Worm (Caenorhabditis elegans) whole organism, L4 larva: ENCODE results near the gene gop-3.

ENCODE experiments used
- F26F4.8 ChIP-seq: fragments of 200-800 bp; sonication (Bioruptor generic); conservative IDR thresholded peaks from 2 replicates; pipeline ENCODE4 v1.3.6; 2022; ENCODE audit warnings: missing genetic modification characterization, missing compliant biosample characterization
- F37D6.2 ChIP-seq: sonication (generic microtip); optimal IDR thresholded peaks from 2 replicates; lab custom pipeline; 2016; ENCODE audit warnings: mild to moderate bottlenecking, missing genetic modification characterization, missing compliant biosample characterization
- F49E8.2 ChIP-seq: sonication (generic microtip); optimal IDR thresholded peaks from 2 replicates; lab custom pipeline; 2016; ENCODE audit warnings: missing compliant biosample characterization, mild to moderate bottlenecking, missing genetic modification characterization, borderline replicate concordance
- R02D3.7 ChIP-seq: fragments of 150-350 bp; sonication (generic microtip); optimal IDR thresholded peaks from 3 replicates; lab custom pipeline; 2014; ENCODE audit warnings: missing biosample characterization, missing genetic modification characterization
- Y48G9A.11 ChIP-seq: fragments of 200-800 bp; sonication (Bioruptor generic); IDR thresholded peaks from 2 replicates; pipeline ENCODE4 v1.3.6; 2022; ENCODE audit warnings: missing genetic modification reagents, missing genetic modification characterization, missing compliant biosample characterization
- Y5F2A.4 ChIP-seq: fragments of 200-800 bp; sonication (Bioruptor generic); optimal IDR thresholded peaks from 2 replicates; lab custom pipeline; 2018; ENCODE audit warnings: mild to moderate bottlenecking, missing genetic modification characterization, missing compliant biosample characterization
- ZK337.2 ChIP-seq: fragments of 200-800 bp; sonication (Bioruptor generic); IDR thresholded peaks from 2 replicates; pipeline ENCODE4 v1.3.6; 2022; ENCODE audit warnings: missing genetic modification reagents, missing genetic modification characterization, missing compliant biosample characterization
- ama-1 ChIP-seq: fragments of 150-350 bp; optimal IDR thresholded peaks from 2 replicates; lab custom pipeline; 2014; ENCODE audit warnings: inconsistent platforms, mixed read lengths
- arid-1 ChIP-seq: fragments of 200-800 bp; sonication (Bioruptor generic); conservative IDR thresholded peaks from 2 replicates; pipeline ENCODE4 v1.3.6; 2022; ENCODE audit warnings: missing genetic modification reagents, missing genetic modification characterization, missing compliant biosample characterization
- ceh-20 ChIP-seq: fragments of 200-800 bp; sonication (Bioruptor generic); IDR thresholded peaks from 2 replicates; pipeline ENCODE4 v1.3.6; 2022; ENCODE audit warnings: missing genetic modification reagents, missing genetic modification characterization, missing compliant biosample characterization
- ceh-28 ChIP-seq: fragments of 150-350 bp; optimal IDR thresholded peaks from 2 replicates; lab custom pipeline; 2014; ENCODE audit warnings: missing biosample characterization, missing genetic modification reagents, missing genetic modification characterization
- ceh-32 ChIP-seq: sonication (generic microtip); optimal IDR thresholded peaks from 2 replicates; lab custom pipeline; 2016; ENCODE audit warnings: mild to moderate bottlenecking, missing genetic modification characterization, missing compliant biosample characterization; ENCODE audit not compliant: poor library complexity
- dmd-8 ChIP-seq: fragments of 200-800 bp; sonication (Bioruptor generic); IDR thresholded peaks from 2 replicates; pipeline ENCODE4 v1.3.6; 2022; ENCODE audit warnings: missing genetic modification characterization, missing compliant biosample characterization
- dmd-9 ChIP-seq: fragments of 200-800 bp; sonication (Bioruptor generic); IDR thresholded peaks from 2 replicates; pipeline ENCODE4 v1.3.6; 2022; ENCODE audit warnings: missing genetic modification reagents, missing genetic modification characterization, missing compliant biosample characterization
- dpl-1 ChIP-seq: fragments of 150-350 bp; optimal IDR thresholded peaks from 2 replicates; lab custom pipeline; 2014; ENCODE audit warnings: missing biosample characterization, missing genetic modification reagents, missing genetic modification characterization
- dve-1 ChIP-seq: sonication (generic microtip); optimal IDR thresholded peaks from 2 replicates; lab custom pipeline; 2017; ENCODE audit warnings: antibody characterized with exemption, mild to moderate bottlenecking, missing genetic modification characterization, missing compliant biosample characterization; ENCODE audit not compliant: insufficient read depth
- egl-27 ChIP-seq: sonication (generic microtip); optimal IDR thresholded peaks from 3 replicates; lab custom pipeline; 2017; ENCODE audit warnings: missing biosample characterization, missing genetic modification reagents, missing genetic modification characterization
- fos-1 ChIP-seq: fragments of 150-350 bp; optimal IDR thresholded peaks from 2 replicates; lab custom pipeline; 2014; ENCODE audit warnings: missing biosample characterization, missing genetic modification characterization
- hif-1 ChIP-seq, 2 experiments: sonication (generic microtip); optimal IDR thresholded peaks; 2 replicates each; lab custom pipeline; 2016 to 2017; ENCODE audit warnings: missing compliant biosample characterization in 2 of 2, missing genetic modification characterization in 2 of 2, missing genetic modification reagents in 2 of 2, missing genotype in 2 of 2, mild to moderate bottlenecking in 1 of 2
- hlh-30 ChIP-seq: sonication (generic microtip); optimal IDR thresholded peaks from 2 replicates; lab custom pipeline; 2017; ENCODE audit warnings: antibody characterized with exemption, mild to moderate bottlenecking, missing genetic modification characterization, missing compliant biosample characterization; ENCODE audit not compliant: insufficient read depth
- hmg-1.1 ChIP-seq: fragments of 200-800 bp; sonication (Bioruptor generic); IDR thresholded peaks from 2 replicates; pipeline ENCODE4 v1.3.6; 2022; ENCODE audit warnings: missing genetic modification reagents, missing genetic modification characterization, missing compliant biosample characterization
- lim-7 ChIP-seq: fragments of 200-800 bp; sonication (Bioruptor generic); IDR thresholded peaks from 2 replicates; pipeline ENCODE4 v1.3.6; 2022; ENCODE audit warnings: missing genetic modification characterization, missing compliant biosample characterization
- lin-38 ChIP-seq: fragments of 200-800 bp; sonication (Bioruptor generic); IDR thresholded peaks from 2 replicates; pipeline ENCODE4 v1.3.6; 2022; ENCODE audit warnings: missing genetic modification reagents, missing genetic modification characterization, missing compliant biosample characterization
- lin-39 ChIP-seq: fragments of 150-350 bp; optimal IDR thresholded peaks from 2 replicates; lab custom pipeline; 2014; ENCODE audit warnings: missing biosample characterization, missing genetic modification reagents, missing genetic modification characterization
- madf-5 ChIP-seq, 2 experiments: fragments of 200-800 bp; sonication (Bioruptor generic); IDR thresholded peaks; 2 replicates each; pipeline ENCODE4 v1.3.6; 2022; ENCODE audit warnings: missing compliant biosample characterization in 2 of 2, missing genetic modification characterization in 2 of 2
- madf-9 ChIP-seq: fragments of 200-800 bp; sonication (Bioruptor generic); conservative IDR thresholded peaks from 2 replicates; pipeline ENCODE4 v1.3.6; 2022; ENCODE audit warnings: missing genetic modification reagents, missing genetic modification characterization, missing compliant biosample characterization
- mdl-1 ChIP-seq, 2 experiments: fragments of 150-350 bp in 1 of 2; sonication (generic microtip) in 1 of 2; optimal IDR thresholded peaks; 2 replicates each; lab custom pipeline; 2014 to 2017; ENCODE audit warnings: missing biosample characterization in 2 of 2, missing genetic modification characterization in 2 of 2
- mep-1 ChIP-seq: fragments of 150-350 bp; sonication (generic microtip); optimal IDR thresholded peaks from 3 replicates; lab custom pipeline; 2014; ENCODE audit warnings: missing biosample characterization, missing genetic modification characterization
- mes-2 ChIP-seq: sonication (generic microtip); optimal IDR thresholded peaks from 2 replicates; lab custom pipeline; 2016; ENCODE audit warnings: missing genotype, mild to moderate bottlenecking, missing genetic modification characterization, missing compliant biosample characterization; ENCODE audit not compliant: poor library complexity, severe bottlenecking
- nhr-102 ChIP-seq: sonication (generic microtip); optimal IDR thresholded peaks from 2 replicates; lab custom pipeline; 2016; ENCODE audit warnings: mild to moderate bottlenecking, missing genetic modification characterization, moderate library complexity, missing compliant biosample characterization
- nhr-11 ChIP-seq: fragments of 150-350 bp; optimal IDR thresholded peaks from 2 replicates; lab custom pipeline; 2014; ENCODE audit warnings: missing biosample characterization, missing genetic modification characterization
- nhr-237 ChIP-seq: sonication (generic microtip); optimal IDR thresholded peaks from 2 replicates; lab custom pipeline; 2017; ENCODE audit warnings: missing biosample characterization, missing genetic modification characterization
- nhr-25 ChIP-seq: sonication (generic microtip); optimal IDR thresholded peaks from 2 replicates; lab custom pipeline; 2017; ENCODE audit warnings: missing genetic modification characterization, mild to moderate bottlenecking, missing compliant biosample characterization, antibody characterized with exemption, moderate library complexity, borderline replicate concordance; ENCODE audit not compliant: insufficient read depth
- nhr-28 ChIP-seq: fragments of 150-350 bp; optimal IDR thresholded peaks from 2 replicates; lab custom pipeline; 2014; ENCODE audit warnings: missing biosample characterization, missing genetic modification characterization
- nhr-42 ChIP-seq: fragments of 200-800 bp; sonication (Bioruptor generic); IDR thresholded peaks from 2 replicates; pipeline ENCODE4 v1.3.6; 2022; ENCODE audit warnings: missing genetic modification characterization, missing compliant biosample characterization
- nhr-48 ChIP-seq: sonication (generic microtip); optimal IDR thresholded peaks from 2 replicates; lab custom pipeline; 2016; ENCODE audit warnings: mild to moderate bottlenecking, missing genetic modification characterization, missing compliant biosample characterization
- nhr-6 ChIP-seq: fragments of 150-350 bp; optimal IDR thresholded peaks from 2 replicates; lab custom pipeline; 2014; ENCODE audit warnings: missing biosample characterization, missing genetic modification characterization
- nhr-76 ChIP-seq: fragments of 150-350 bp; optimal IDR thresholded peaks from 2 replicates; lab custom pipeline; 2014; ENCODE audit warnings: missing biosample characterization, missing genetic modification characterization
- pha-4 ChIP-seq, 2 experiments: fragments of 150-350 bp in 1 of 2; fragments of 200-800 bp in 1 of 2; sonication (Bioruptor generic) in 1 of 2; IDR thresholded peaks in 1 of 2; optimal IDR thresholded peaks in 1 of 2; 2 replicates each; pipeline versions ENCODE4 v1.3.6 to Lab custom; 2014 to 2022; ENCODE audit warnings: missing genetic modification characterization in 2 of 2, missing genetic modification reagents in 2 of 2, missing biosample characterization in 1 of 2, missing compliant biosample characterization in 1 of 2
- pqm-1 ChIP-seq: sonication (generic microtip); optimal IDR thresholded peaks from 2 replicates; lab custom pipeline; 2017; ENCODE audit warnings: missing biosample characterization, missing genetic modification characterization
- sdz-12 ChIP-seq: fragments of 200-800 bp; sonication (Bioruptor generic); optimal IDR thresholded peaks from 2 replicates; lab custom pipeline; 2018; ENCODE audit warnings: mild to moderate bottlenecking, missing genetic modification characterization, missing compliant biosample characterization
- skn-1 ChIP-seq: fragments of 150-350 bp; optimal IDR thresholded peaks from 2 replicates; lab custom pipeline; 2014; ENCODE audit warnings: missing biosample characterization, missing genetic modification characterization
- snpc-1.2 ChIP-seq: fragments of 200-800 bp; sonication (Bioruptor generic); IDR thresholded peaks from 2 replicates; pipeline ENCODE4 v1.3.6; 2022; ENCODE audit warnings: missing genetic modification reagents, missing genetic modification characterization, missing compliant biosample characterization
- snpc-4 ChIP-seq: fragments of 150-350 bp; optimal IDR thresholded peaks from 2 replicates; lab custom pipeline; 2014; ENCODE audit warnings: missing biosample characterization, missing genetic modification characterization
- spr-3 ChIP-seq: fragments of 200-800 bp; sonication (Bioruptor generic); optimal IDR thresholded peaks from 2 replicates; lab custom pipeline; 2018; ENCODE audit warnings: mild to moderate bottlenecking, missing genetic modification characterization, missing compliant biosample characterization
- tra-1 ChIP-seq: fragments of 200-800 bp; sonication (Bioruptor generic); IDR thresholded peaks from 2 replicates; pipeline ENCODE4 v1.3.6; 2022; ENCODE audit warnings: missing genetic modification reagents, missing genetic modification characterization, missing compliant biosample characterization
- unc-130 ChIP-seq: sonication (generic microtip); optimal IDR thresholded peaks from 2 replicates; lab custom pipeline; 2016; ENCODE audit warnings: missing genetic modification reagents, missing genetic modification characterization, missing compliant biosample characterization
- unc-39 ChIP-seq: sonication (generic microtip); optimal IDR thresholded peaks from 2 replicates; lab custom pipeline; 2017; ENCODE audit warnings: missing biosample characterization, missing genetic modification characterization
- zip-11 ChIP-seq: fragments of 200-800 bp; sonication (Bioruptor generic); IDR thresholded peaks from 2 replicates; pipeline ENCODE4 v1.3.6; 2022; ENCODE audit warnings: missing genetic modification characterization, missing compliant biosample characterization
- ztf-11 ChIP-seq: fragments of 150-350 bp; optimal IDR thresholded peaks from 2 replicates; lab custom pipeline; 2014; ENCODE audit warnings: missing biosample characterization, missing genetic modification characterization

Gene gop-3

ce11 chrIII:5294867-5295266 is 34.4 kb downstream of the gop-3 start (continued):
- TF ChIP-seq unc-39 (tag; lab: Kevin White, UChicago) (no peak), sdz-12 (GFP tag; lab: Kevin White, UChicago) (peak; percentile 82), madf-5 (GFP tag; IDR thresholded peaks at IDR 0.05; lab: Robert Waterston, UW) (peak; percentile 15 to 75; a peak in 2 of 4 replicates), snpc-1.2 (GFP tag; lab: Robert Waterston, UW) (peak; percentile 46; the same call in 1 of the 2 replicates), ztf-11 (tag; lab: Kevin White, UChicago) (no peak), hif-1 (tag; optimal IDR thresholded peaks at IDR 0.05; lab: Kevin White, UChicago) (peak; percentile 2 to 56), skn-1 (no peak), ama-1 (no peak), spr-3 (peak; percentile 69), Y48G9A.11 (peak; percentile 79), zip-11 (GFP tag; lab: Robert Waterston, UW) (peak; percentile 58; the same call in 1 of the 2 replicates), nhr-42 (GFP tag; lab: Robert Waterston, UW) (peak; percentile 78), snpc-4 (tag; lab: Kevin White, UChicago) (no peak), Y5F2A.4 (GFP tag; lab: Kevin White, UChicago) (peak; percentile 74), mes-2 (tag; lab: Kevin White, UChicago) (peak; percentile 68), nhr-48 (tag; lab: Kevin White, UChicago) (peak; percentile 39), nhr-28 (peak; percentile 23), nhr-6 (no peak), lin-38 (GFP tag; lab: Robert Waterston, UW) (peak; percentile 83), dmd-8 (peak; percentile 97), dve-1 (peak; percentile 50), ZK337.2 (GFP tag; lab: Robert Waterston, UW) (peak; percentile 86), pqm-1 (tag; lab: Kevin White, UChicago) (no peak), tra-1 (peak; percentile 89; the same call in 1 of the 2 replicates), ceh-20 (GFP tag; lab: Robert Waterston, UW) (peak; percentile 71; the same call in 1 of the 2 replicates), dpl-1 (GFP tag; lab: Kevin White, UChicago) (peak; percentile 18), nhr-102 (tag; lab: Kevin White, UChicago) (peak; percentile 57), dmd-9 (peak; percentile 65; the same call in 1 of the 2 replicates), arid-1 (GFP tag; lab: Robert Waterston, UW) (peak; percentile 90), F26F4.8 (peak; percentile 93), lim-7 (peak; percentile 96), ceh-28 (tag; lab: Kevin White, UChicago) (no peak), madf-9 (GFP tag; lab: Robert Waterston, UW) (0 out of 2 replicates have a peak, but pooled peaks have one; percentile 59), F49E8.2 (tag; lab: Kevin White, UChicago) (peak; percentile 35), egl-27 (no peak), nhr-237 (tag; lab: Kevin White, UChicago) (no peak), unc-130 (GFP tag; lab: Kevin White, UChicago) (peak; percentile 78), mep-1 (tag; lab: Kevin White, UChicago) (peak; percentile 64), mdl-1 (tag; optimal IDR thresholded peaks at IDR 0.05; lab: Kevin White, UChicago) (peak in 1 of 2 experiments; percentile 52), hmg-1.1 (peak; percentile 86), pha-4 (GFP tag; IDR thresholded peaks at IDR 0.05; lab: Robert Waterston, UW) (peak; percentile 90), pha-4 (tag; optimal IDR thresholded peaks at IDR 0.05; lab: Kevin White, UChicago) (no peak), fos-1 (tag; lab: Kevin White, UChicago) (no peak), R02D3.7 (tag; lab: Kevin White, UChicago) (peak; percentile 3), hlh-30 (peak; percentile 13), lin-39 (tag; lab: Kevin White, UChicago) (no peak), nhr-11 (tag; lab: Kevin White, UChicago) (peak; percentile 44), ceh-32 (tag; lab: Kevin White, UChicago) (peak; percentile 22), F37D6.2 (tag; lab: Kevin White, UChicago) (peak; percentile 51), nhr-25 (no peak), nhr-76 (tag; lab: Kevin White, UChicago) (no peak)
